Worm (Caenorhabditis elegans): ENCODE results near the gene sre-19.

DNA sequence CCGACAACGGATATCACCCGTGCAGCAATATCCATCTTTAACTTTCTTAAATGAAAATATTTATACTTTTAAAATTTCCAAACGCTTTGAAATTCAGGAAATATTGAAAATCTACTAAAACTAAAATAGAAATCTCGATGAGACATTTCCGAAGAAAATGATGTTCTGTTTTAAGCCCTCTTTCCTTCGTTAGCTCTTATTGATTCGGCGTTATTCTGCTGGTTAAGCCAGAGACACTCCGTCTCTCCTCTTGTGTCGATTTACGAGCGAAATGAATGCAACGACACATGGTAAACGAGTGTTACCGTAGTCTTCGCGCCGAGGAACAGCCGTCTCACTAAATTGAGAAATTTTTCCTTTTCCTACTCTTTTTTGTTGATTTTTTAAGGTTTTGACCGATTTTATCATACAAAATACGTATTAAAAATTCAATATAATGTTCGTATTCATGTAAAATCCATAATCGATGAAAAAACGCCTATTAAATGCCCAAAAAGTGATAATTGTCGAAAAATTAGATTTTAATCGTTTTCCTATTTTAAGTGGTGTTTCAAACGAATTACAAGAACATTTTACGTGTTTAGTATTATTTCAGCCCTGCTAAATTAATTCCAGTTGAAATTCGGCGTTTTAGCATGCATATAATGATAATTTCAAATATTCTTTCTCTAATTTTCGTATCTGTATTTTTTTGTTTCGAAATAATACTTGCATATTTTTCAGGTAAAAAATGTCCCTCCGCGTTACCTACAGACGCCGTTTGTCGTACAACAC lies 29.7 kb upstream of the sre-19 start, which contains the start of the genes ppm-1.H and rpl-34:
- no peak for TF ChIP-seq ama-1 (optimal IDR thresholded peaks at IDR 0.05)
- TF ChIP-seq snpc-4 (tag; optimal IDR thresholded peaks at IDR 0.05) = no peak
- TF ChIP-seq isw-1 (GFP tag; IDR thresholded peaks at IDR 0.05) = peak; percentile 38
- peak; percentile 9 for TF ChIP-seq fos-1 (tag; optimal IDR thresholded peaks at IDR 0.05)

Data from whole organism, L1 larva.